Worm (Caenorhabditis elegans): ENCODE data around the gene T02C5.1.

T02C5.1 gene

DNA sequence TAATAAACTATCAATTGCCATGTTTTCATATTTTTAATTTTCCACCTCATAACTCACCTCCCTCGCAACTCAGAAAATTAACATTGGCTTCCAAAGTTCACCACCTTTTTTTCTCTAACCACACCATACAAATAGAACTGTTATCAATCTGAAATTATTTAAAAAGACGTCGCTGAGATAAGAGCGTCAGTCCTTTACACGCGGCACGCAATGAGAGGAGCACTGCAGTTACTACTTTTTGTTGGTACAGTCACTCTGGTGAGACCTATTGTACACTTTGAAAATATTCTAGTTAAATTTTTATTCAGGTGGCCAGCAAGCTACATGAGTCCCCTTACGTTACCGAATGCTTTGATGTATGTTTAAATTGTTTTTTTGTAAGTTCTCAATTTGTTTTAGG, at the start of gene T02C5.1:
Gene T02C5.1, plus strand, starts transcription at position 199 of the 400 bp plus-strand sequence.
- no peak for TF ChIP-seq duxl-1 (tag; optimal IDR thresholded peaks at IDR 0.05; ENCODE audit: poor library complexity)
- TF ChIP-seq lin-13 (GFP tag; optimal IDR thresholded peaks at IDR 0.05), result no peak
- no peak for TF ChIP-seq daf-19 (GFP tag; conservative IDR thresholded peaks at IDR 0.05)
- peak; percentile 78 for TF ChIP-seq ama-1 (optimal IDR thresholded peaks at IDR 0.05)
- TF ChIP-seq zag-1 (tag; optimal IDR thresholded peaks at IDR 0.05), result no peak
- no peak for TF ChIP-seq nhr-76 (tag; optimal IDR thresholded peaks at IDR 0.05)
- TF ChIP-seq set-16 (GFP tag; IDR thresholded peaks at IDR 0.05), result no peak
- no peak for TF ChIP-seq unc-39 (tag; optimal IDR thresholded peaks at IDR 0.05)
- no peak for TF ChIP-seq php-3 (GFP tag; IDR thresholded peaks at IDR 0.05)
- no peak for TF ChIP-seq lin-38 (GFP tag; IDR thresholded peaks at IDR 0.05)
- TF ChIP-seq tag-97 (GFP tag; IDR thresholded peaks at IDR 0.05), result no peak
- TF ChIP-seq unc-62 (GFP tag; optimal IDR thresholded peaks at IDR 0.05 in 1 of 2), result no peak
- no peak for TF ChIP-seq unc-62 (tag; optimal IDR thresholded peaks at IDR 0.05)
- peak; percentile 58 for TF ChIP-seq mes-2 (tag; optimal IDR thresholded peaks at IDR 0.05; ENCODE audit: poor library complexity, severe bottlenecking)
- no peak for TF ChIP-seq ces-1 (GFP tag; optimal IDR thresholded peaks at IDR 0.05)
- no peak for TF ChIP-seq nhr-10 (tag; optimal IDR thresholded peaks at IDR 0.05)
- TF ChIP-seq R02D3.7 (tag; optimal IDR thresholded peaks at IDR 0.05), result no peak
- no peak for TF ChIP-seq zfp-2 (tag; optimal IDR thresholded peaks at IDR 0.05)
- TF ChIP-seq zfp-3 (GFP tag; conservative IDR thresholded peaks at IDR 0.05), result no peak
- TF ChIP-seq pqm-1 (tag; optimal IDR thresholded peaks at IDR 0.05), result peak; percentile 63
- TF ChIP-seq skn-1 (tag; optimal IDR thresholded peaks at IDR 0.05), result no peak
- TF ChIP-seq nhr-77 (tag; optimal IDR thresholded peaks at IDR 0.05), result no peak
- peak; percentile 50 for TF ChIP-seq dve-1 (tag; optimal IDR thresholded peaks at IDR 0.05; ENCODE audit: insufficient read depth)
- no peak for TF ChIP-seq F44E2.7 (GFP tag; IDR thresholded peaks at IDR 0.05)
- no peak for TF ChIP-seq ceh-62 (tag; optimal IDR thresholded peaks at IDR 0.05)
- TF ChIP-seq daf-16 (GFP tag; optimal IDR thresholded peaks at IDR 0.05), result no peak
- peak; percentile 66 for TF ChIP-seq daf-16 (tag; optimal IDR thresholded peaks at IDR 0.05)
- no peak for TF ChIP-seq hmg-1.1 (GFP tag; IDR thresholded peaks at IDR 0.05)
- no peak for TF ChIP-seq Y48G9A.11 (GFP tag; IDR thresholded peaks at IDR 0.05)
- no peak for TF ChIP-seq nhr-25 (tag; optimal IDR thresholded peaks at IDR 0.05; ENCODE audit: borderline replicate concordance, insufficient read depth)
- peak; percentile 50 for TF ChIP-seq nhr-28 (tag; optimal IDR thresholded peaks at IDR 0.05)
- 0 out of 2 replicates have a peak, but pooled peaks have one; percentile 10 for TF ChIP-seq lin-1 (GFP tag; IDR thresholded peaks at IDR 0.05)
- TF ChIP-seq ztf-11 (tag; optimal IDR thresholded peaks at IDR 0.05), result no peak
- no peak for TF ChIP-seq mdl-1 (tag; optimal IDR thresholded peaks at IDR 0.05)
- no peak for TF ChIP-seq lin-29 (GFP tag; IDR thresholded peaks at IDR 0.05)
- TF ChIP-seq mxl-3 (GFP tag; optimal IDR thresholded peaks at IDR 0.05), result no peak
- TF ChIP-seq zip-11 (GFP tag; IDR thresholded peaks at IDR 0.05), result no peak
- no peak for TF ChIP-seq ztf-7 (tag; optimal IDR thresholded peaks at IDR 0.05)
- no peak for TF ChIP-seq egl-27 (tag; optimal IDR thresholded peaks at IDR 0.05)
- no peak for TF ChIP-seq ceh-32 (tag; optimal IDR thresholded peaks at IDR 0.05; ENCODE audit: poor library complexity)
- peak; percentile 5 for TF ChIP-seq hlh-11 (tag; optimal IDR thresholded peaks at IDR 0.05)
- TF ChIP-seq lim-7 (GFP tag; IDR thresholded peaks at IDR 0.05), result no peak
- no peak for TF ChIP-seq dmd-9 (GFP tag; IDR thresholded peaks at IDR 0.05)
- no peak for TF ChIP-seq egl-43 (GFP tag; IDR thresholded peaks at IDR 0.05)
- no peak for TF ChIP-seq mxl-2 (GFP tag; conservative IDR thresholded peaks at IDR 0.05)
- TF ChIP-seq cey-2 (tag; optimal IDR thresholded peaks at IDR 0.05; ENCODE audit: borderline replicate concordance, insufficient read depth), result no peak
- TF ChIP-seq gei-8 (GFP tag; optimal IDR thresholded peaks at IDR 0.05), result no peak
- no peak for TF ChIP-seq zip-2 (tag; optimal IDR thresholded peaks at IDR 0.05)
- TF ChIP-seq mep-1 (tag; optimal IDR thresholded peaks at IDR 0.05), result peak; percentile 8
- no peak for TF ChIP-seq arid-1 (GFP tag; conservative IDR thresholded peaks at IDR 0.05)
- TF ChIP-seq sdz-12 (GFP tag; optimal IDR thresholded peaks at IDR 0.05), result no peak
- no peak for TF ChIP-seq pha-4 (GFP tag; IDR thresholded peaks at IDR 0.05)
- no peak for TF ChIP-seq pha-4 (tag; optimal IDR thresholded peaks at IDR 0.05)

Data from whole organism, L4 larva.